Fruit fly (Drosophila melanogaster) whole organism, embryonic: Measurements from ENCODE around the gene Gel.
A peak's percentile ranks its signal among the peaks of the same experiment; 100 is the strongest.

Experiments used
- Asciz ChIP-seq: fragments of 200-800 bp; sonication (Bioruptor generic); optimal IDR thresholded peaks from 2 replicates; lab custom pipeline; 2017; ENCODE audit warnings: missing biosample characterization, mild to moderate bottlenecking, missing genetic modification characterization, missing genetic modification reagents
- Atf6 ChIP-seq: fragments of 200-800 bp; sonication (Bioruptor generic); IDR thresholded peaks from 2 replicates; pipeline ENCODE4 v1.3.6; 2022; ENCODE audit warnings: missing biosample characterization, missing genetic modification characterization
- B-H2 ChIP-seq: fragments of 200-800 bp; sonication (Bioruptor generic); optimal IDR thresholded peaks from 2 replicates; lab custom pipeline; 2018; ENCODE audit warnings: missing biosample characterization, mild to moderate bottlenecking, missing genetic modification characterization
- CG10431 ChIP-seq: fragments of 200-800 bp; sonication (Bioruptor generic); optimal IDR thresholded peaks from 3 replicates; lab custom pipeline; 2018; ENCODE audit warnings: missing biosample characterization, mild to moderate bottlenecking, missing genetic modification characterization
- CG11504 ChIP-seq: fragments of 200-800 bp; sonication (Bioruptor generic); optimal IDR thresholded peaks from 3 replicates; lab custom pipeline; 2019; ENCODE audit warnings: missing biosample characterization, mild to moderate bottlenecking, missing genetic modification characterization, moderate library complexity
- CG12071 ChIP-seq: fragments of 200-800 bp; sonication (Bioruptor generic); optimal IDR thresholded peaks from 3 replicates; lab custom pipeline; 2018; ENCODE audit warnings: missing biosample characterization, mild to moderate bottlenecking, missing genetic modification characterization
- CG12236 ChIP-seq: fragments of 200-800 bp; sonication (Bioruptor generic); optimal IDR thresholded peaks from 2 replicates; lab custom pipeline; 2016; ENCODE audit warnings: missing biosample characterization, missing genetic modification characterization
- CG12744 ChIP-seq: fragments of 200-800 bp; sonication (Bioruptor generic); optimal IDR thresholded peaks from 2 replicates; lab custom pipeline; 2016; ENCODE audit warnings: missing biosample characterization, missing genetic modification characterization
- CG13123 ChIP-seq: fragments of 200-800 bp; sonication (Bioruptor generic); optimal IDR thresholded peaks from 2 replicates; lab custom pipeline; 2016; ENCODE audit warnings: missing biosample characterization, missing genetic modification characterization
- CG13624 ChIP-seq: fragments of 200-800 bp; sonication (Bioruptor generic); optimal IDR thresholded peaks from 2 replicates; lab custom pipeline; 2016; ENCODE audit warnings: missing biosample characterization, missing genetic modification characterization
- CG13894 ChIP-seq: fragments of 200-800 bp; sonication (Bioruptor generic); optimal IDR thresholded peaks from 3 replicates; lab custom pipeline; 2018; ENCODE audit warnings: missing biosample characterization, mild to moderate bottlenecking, missing genetic modification characterization, moderate library complexity
- CG14860 ChIP-seq: fragments of 200-800 bp; sonication (Bioruptor generic); IDR thresholded peaks from 3 replicates; pipeline ENCODE4 v1.3.6; 2022; ENCODE audit warnings: missing biosample characterization, missing genetic modification characterization; ENCODE audit not compliant: partially characterized antibody
- CG16815 ChIP-seq: fragments of 200-800 bp; sonication (Bioruptor generic); optimal IDR thresholded peaks from 3 replicates; lab custom pipeline; 2017; ENCODE audit warnings: missing biosample characterization, mild to moderate bottlenecking, missing genetic modification characterization
- CG18764 ChIP-seq: fragments of 200-800 bp; sonication (Bioruptor generic); optimal IDR thresholded peaks from 3 replicates; lab custom pipeline; 2016; ENCODE audit warnings: missing biosample characterization, missing genetic modification characterization
- CG2889 ChIP-seq: fragments of 200-800 bp; sonication (Bioruptor generic); IDR thresholded peaks from 3 replicates; pipeline ENCODE4 v1.3.6; 2022; ENCODE audit warnings: missing biosample characterization, missing genetic modification characterization
- CG31224 ChIP-seq: fragments of 200-800 bp; sonication (Bioruptor generic); IDR thresholded peaks from 2 replicates; pipeline ENCODE4 v1.3.6; 2022; ENCODE audit warnings: missing biosample characterization, missing genetic modification characterization
- CG32772 ChIP-seq: fragments of 200-800 bp; sonication (Bioruptor generic); IDR thresholded peaks from 2 replicates; pipeline ENCODE4 v1.3.6; 2022; ENCODE audit warnings: missing biosample characterization, missing genetic modification characterization
- CG34224 ChIP-seq: fragments of 200-800 bp; sonication (Bioruptor generic); IDR thresholded peaks from 3 replicates; pipeline ENCODE4 v1.3.6; 2022; ENCODE audit warnings: missing biosample characterization, missing genetic modification characterization; ENCODE audit not compliant: partially characterized antibody
- CG3838 ChIP-seq: fragments of 200-800 bp; sonication (Bioruptor generic); optimal IDR thresholded peaks from 3 replicates; lab custom pipeline; 2016; ENCODE audit warnings: missing biosample characterization, missing genetic modification characterization
- CG4360 ChIP-seq: fragments of 200-800 bp; sonication (Bioruptor generic); IDR thresholded peaks from 2 replicates; pipeline ENCODE4 v1.3.6; 2022; ENCODE audit warnings: missing biosample characterization, missing genetic modification characterization
- CG5180 ChIP-seq: fragments of 200-800 bp; sonication (Bioruptor generic); optimal IDR thresholded peaks from 3 replicates; lab custom pipeline; 2017; ENCODE audit warnings: missing biosample characterization, missing genetic modification characterization, mild to moderate bottlenecking, moderate library complexity, missing genetic modification reagents
- CG6854 ChIP-seq: fragments of 200-800 bp; sonication (Bioruptor generic); optimal IDR thresholded peaks from 3 replicates; lab custom pipeline; 2017; ENCODE audit warnings: missing biosample characterization, mild to moderate bottlenecking, missing genetic modification characterization
- CG7556 ChIP-seq: fragments of 200-800 bp; sonication (Bioruptor generic); optimal IDR thresholded peaks from 2 replicates; lab custom pipeline; 2017; ENCODE audit warnings: missing biosample characterization, mild to moderate bottlenecking, missing genetic modification characterization
- CG7786 ChIP-seq: fragments of 200-800 bp; sonication (Bioruptor generic); optimal IDR thresholded peaks from 2 replicates; lab custom pipeline; 2016; ENCODE audit warnings: missing biosample characterization, missing genetic modification characterization
- CG7928 ChIP-seq: fragments of 200-800 bp; sonication (Bioruptor generic); optimal IDR thresholded peaks from 2 replicates; lab custom pipeline; 2017; ENCODE audit warnings: missing biosample characterization, mild to moderate bottlenecking, missing genetic modification characterization
- CG8290 ChIP-seq, 3 experiments: fragments of 200-800 bp; sonication (Bioruptor generic); optimal IDR thresholded peaks; 2 replicates each; lab custom pipeline; 2016 to 2019; ENCODE audit warnings: missing biosample characterization in 3 of 3, missing genetic modification characterization in 3 of 3, mild to moderate bottlenecking in 2 of 3, moderate library complexity in 1 of 3
- CG9727 ChIP-seq: fragments of 200-800 bp; sonication (Bioruptor generic); optimal IDR thresholded peaks from 3 replicates; lab custom pipeline; 2017; ENCODE audit warnings: missing biosample characterization, mild to moderate bottlenecking, missing genetic modification characterization
- CTCF ChIP-seq: fragments of 200-800 bp; sonication (Bioruptor generic); optimal IDR thresholded peaks from 2 replicates; lab custom pipeline; 2017; ENCODE audit warnings: missing biosample characterization, mild to moderate bottlenecking, missing genetic modification characterization, moderate library complexity
- Doc3 ChIP-seq: fragments of 200-800 bp; sonication (Bioruptor generic); IDR thresholded peaks from 3 replicates; pipeline ENCODE4 v1.3.6; 2022; ENCODE audit warnings: missing biosample characterization, missing genetic modification characterization; ENCODE audit not compliant: partially characterized antibody
- HLH4C ChIP-seq: fragments of 200-800 bp; sonication (Bioruptor generic); IDR thresholded peaks from 3 replicates; pipeline ENCODE4 v1.3.6; 2022; ENCODE audit warnings: missing biosample characterization, missing genetic modification characterization; ENCODE audit not compliant: partially characterized antibody
- HmgZ ChIP-seq: fragments of 200-800 bp; sonication (Bioruptor generic); optimal IDR thresholded peaks from 2 replicates; lab custom pipeline; 2018; ENCODE audit warnings: missing biosample characterization, mild to moderate bottlenecking, missing genetic modification characterization
- Hr3 ChIP-seq: fragments of 200-800 bp; sonication (Bioruptor generic); optimal IDR thresholded peaks from 3 replicates; lab custom pipeline; 2016; ENCODE audit warnings: missing biosample characterization, missing genetic modification characterization
- Nf-YA ChIP-seq: fragments of 200-800 bp; sonication (Bioruptor generic); IDR thresholded peaks from 2 replicates; pipeline ENCODE4 v1.3.6; 2022; ENCODE audit warnings: missing biosample characterization, missing genetic modification characterization
- Xrp1 ChIP-seq: fragments of 200-800 bp; sonication (Bioruptor generic); IDR thresholded peaks from 2 replicates; pipeline ENCODE4 v1.3.6; 2022; ENCODE audit warnings: missing biosample characterization, missing genetic modification characterization
- bowl ChIP-seq: fragments of 200-800 bp; sonication (Bioruptor generic); IDR thresholded peaks from 2 replicates; pipeline ENCODE4 v1.3.6; 2022; ENCODE audit warnings: missing biosample characterization, missing genetic modification characterization
- cato ChIP-seq: fragments of 200-800 bp; sonication (Bioruptor generic); optimal IDR thresholded peaks from 2 replicates; lab custom pipeline; 2016; ENCODE audit warnings: missing biosample characterization, missing genetic modification characterization, borderline replicate concordance
- dm ChIP-seq: fragments of 200-800 bp; sonication (Bioruptor generic); optimal IDR thresholded peaks from 3 replicates; lab custom pipeline; 2016; ENCODE audit warnings: missing biosample characterization, missing genetic modification characterization
- fd3F ChIP-seq: fragments of 200-800 bp; sonication (Bioruptor generic); optimal IDR thresholded peaks from 2 replicates; lab custom pipeline; 2018; ENCODE audit warnings: missing biosample characterization, mild to moderate bottlenecking, missing genetic modification characterization, moderate library complexity
- fu2 ChIP-seq: fragments of 200-800 bp; sonication (Bioruptor generic); optimal IDR thresholded peaks from 2 replicates; lab custom pipeline; 2016; ENCODE audit warnings: missing biosample characterization, missing genetic modification characterization
- gcm2 ChIP-seq: fragments of 200-800 bp; sonication (Bioruptor generic); optimal IDR thresholded peaks from 2 replicates; lab custom pipeline; 2016; ENCODE audit warnings: missing biosample characterization, missing genetic modification characterization
- ham ChIP-seq: fragments of 200-800 bp; sonication (Bioruptor generic); IDR thresholded peaks from 2 replicates; pipeline ENCODE4 v1.3.6; 2022; ENCODE audit warnings: missing biosample characterization, missing genetic modification characterization
- lola ChIP-seq, 3 experiments: fragments of >200 bp in 2 of 3; fragments of 200-800 bp in 1 of 3; sonication (Bioruptor generic) in 1 of 3; optimal IDR thresholded peaks; 2 replicates each; lab custom pipeline; 2017 to 2019; ENCODE audit warnings: missing biosample characterization in 3 of 3, missing genetic modification characterization in 3 of 3, mild to moderate bottlenecking in 1 of 3, moderate library complexity in 1 of 3
- nerfin-2 ChIP-seq: fragments of 200-800 bp; sonication (Bioruptor generic); IDR thresholded peaks from 2 replicates; pipeline ENCODE4 v1.3.6; 2022; ENCODE audit warnings: missing biosample characterization, missing genetic modification characterization; ENCODE audit not compliant: partially characterized antibody
- pho ChIP-seq: fragments of 200-800 bp; sonication (Bioruptor generic); optimal IDR thresholded peaks from 2 replicates; lab custom pipeline; 2016; ENCODE audit warnings: missing biosample characterization, missing genetic modification characterization
- prd ChIP-seq, 3 experiments: fragments of >200 bp in 2 of 3; fragments of 200-800 bp in 1 of 3; sonication (Bioruptor generic) in 1 of 3; optimal IDR thresholded peaks in 2 of 3; IDR thresholded peaks in 1 of 3; 2 replicates in 2 of 3; 3 replicates in 1 of 3; pipeline versions ENCODE4 v1.3.6 to Lab custom; 2017 to 2022; ENCODE audit warnings: missing biosample characterization in 1 of 3, missing genetic modification characterization in 1 of 3
- psq ChIP-seq: fragments of 200-800 bp; sonication (Bioruptor generic); optimal IDR thresholded peaks from 2 replicates; lab custom pipeline; 2017; ENCODE audit warnings: missing biosample characterization, missing genetic modification characterization
- pzg ChIP-seq: fragments of 200-800 bp; sonication (Bioruptor generic); optimal IDR thresholded peaks from 3 replicates; lab custom pipeline; 2018; ENCODE audit warnings: missing biosample characterization, mild to moderate bottlenecking, missing genetic modification characterization, moderate library complexity
- sna ChIP-seq: fragments of 200-800 bp; sonication (Bioruptor generic); IDR thresholded peaks from 2 replicates; pipeline ENCODE4 v1.3.6; 2022; ENCODE audit warnings: missing biosample characterization, missing genetic modification characterization; ENCODE audit not compliant: partially characterized antibody

Gene Gel

DNA sequence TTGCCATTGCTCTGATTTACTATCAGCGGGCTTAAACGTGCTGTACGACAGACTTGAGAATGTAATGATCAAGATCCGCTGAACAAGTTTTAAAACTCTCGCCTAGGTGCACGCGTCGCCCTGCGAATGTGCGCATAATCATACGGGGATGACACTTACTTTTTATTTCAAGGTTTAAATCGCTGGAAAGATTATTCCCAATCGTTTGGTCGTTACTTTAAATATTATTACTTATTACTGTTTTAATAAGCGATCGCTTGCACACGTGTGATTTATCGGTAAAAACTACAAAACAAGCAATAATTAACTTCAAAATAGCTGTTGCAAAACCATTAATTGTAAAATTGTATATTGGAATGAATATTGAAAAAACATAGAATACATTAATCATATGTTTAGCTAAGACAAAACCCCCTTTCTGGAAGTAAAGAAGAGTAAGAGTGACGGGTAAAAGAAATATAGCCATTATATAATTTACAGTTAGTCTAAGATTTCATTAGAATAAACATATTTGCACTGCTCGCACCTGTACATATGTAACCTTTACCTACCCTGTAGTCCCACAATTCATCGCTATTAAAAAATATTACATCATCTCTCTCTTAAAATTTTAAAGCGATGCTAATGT, 5.8 kb upstream of the Gel start, which contains the start of gene DhpD (continued):
- peak; percentile 49 for TF ChIP-seq CG9727 (GFP tag; lab: Kevin White, UChicago)
- TF ChIP-seq CG6854 (GFP tag; lab: Kevin White, UChicago), result peak; percentile 24
- peak; percentile 39 for TF ChIP-seq CG7928
- peak; percentile 54; the same call in 1 of the 2 replicates for TF ChIP-seq Nf-YA (GFP tag; lab: Robert Waterston, UW)
- TF ChIP-seq pho, result peak; percentile 57
- TF ChIP-seq CG12236 (GFP tag; lab: Kevin White, UChicago), result no peak
- peak; percentile 88 for TF ChIP-seq nerfin-2
- TF ChIP-seq dm, result peak; percentile 35
- TF ChIP-seq fd3F, result peak; percentile 55
- TF ChIP-seq ham (GFP tag; lab: Robert Waterston, UW), result no peak
- TF ChIP-seq CTCF (GFP tag; lab: Kevin White, UChicago), result peak; percentile 33
- TF ChIP-seq B-H2, result peak; percentile 81
- no peak for TF ChIP-seq bowl (GFP tag; lab: Robert Waterston, UW)
- peak; percentile 30 for TF ChIP-seq gcm2 (GFP tag; lab: Kevin White, UChicago)
- peak; percentile 81 for TF ChIP-seq Xrp1 (GFP tag; lab: Robert Waterston, UW)
- peak; percentile 37 for TF ChIP-seq pzg (GFP tag; lab: Kevin White, UChicago)
- no peak for TF ChIP-seq CG8290 (GFP tag; optimal IDR thresholded peaks at IDR 0.05; lab: Kevin White, UChicago)
- TF ChIP-seq CG8290 (tag; optimal IDR thresholded peaks at IDR 0.05; lab: Kevin White, UChicago), result peak in 1 of 2 experiments; percentile 83
- TF ChIP-seq CG12071 (GFP tag; lab: Kevin White, UChicago), result no peak
- no peak for TF ChIP-seq Doc3 (GFP tag; lab: Robert Waterston, UW)
- peak; percentile 18 for TF ChIP-seq psq (GFP tag; lab: Kevin White, UChicago)
- no peak for TF ChIP-seq cato (GFP tag; lab: Kevin White, UChicago)
- TF ChIP-seq sna (GFP tag; lab: Robert Waterston, UW), result no peak
- peak; percentile 80 for TF ChIP-seq HmgZ (tag; lab: Kevin White, UChicago)
- TF ChIP-seq prd (optimal IDR thresholded peaks at IDR 0.05; lab: Kevin White, UChicago), result no peak
- peak; percentile 81 for TF ChIP-seq prd (GFP tag; IDR thresholded peaks at IDR 0.05; lab: Robert Waterston, UW)
- peak; percentile 61 for TF ChIP-seq CG12744
- peak; percentile 17 for TF ChIP-seq CG13123
- TF ChIP-seq lola (GFP tag; optimal IDR thresholded peaks at IDR 0.05; lab: Kevin White, UChicago), result peak in 1 of 3 experiments; percentile 5
- TF ChIP-seq HLH4C (GFP tag; lab: Robert Waterston, UW), result peak; percentile 93
- peak; percentile 41 for TF ChIP-seq CG16815 (GFP tag; lab: Kevin White, UChicago)
- peak; percentile 59 for TF ChIP-seq Hr3 (GFP tag; lab: Kevin White, UChicago)
- peak; percentile 90 for TF ChIP-seq CG14860 (GFP tag; lab: Robert Waterston, UW)
- TF ChIP-seq CG7556 (GFP tag; lab: Kevin White, UChicago), result peak; percentile 43
- TF ChIP-seq CG13894 (tag; lab: Kevin White, UChicago), result peak; percentile 78
- TF ChIP-seq CG10431 (GFP tag; lab: Kevin White, UChicago), result no peak
- TF ChIP-seq Atf6 (GFP tag; lab: Robert Waterston, UW), result peak; percentile 69
- TF ChIP-seq CG34224, result peak; percentile 36; the same call in 2 of the 3 replicates
- TF ChIP-seq fu2 (GFP tag; lab: Kevin White, UChicago), result peak; percentile 37
- TF ChIP-seq Asciz (GFP tag; lab: Kevin White, UChicago), result peak; percentile 59
- TF ChIP-seq CG7786 (GFP tag; lab: Kevin White, UChicago), result peak; percentile 63
- no peak for TF ChIP-seq CG3838 (GFP tag; lab: Kevin White, UChicago)
- TF ChIP-seq CG2889 (GFP tag; lab: Robert Waterston, UW), result peak; percentile 24; the same call in 1 of the 3 replicates
- TF ChIP-seq CG18764 (GFP tag; lab: Kevin White, UChicago), result peak; percentile 30
- TF ChIP-seq CG32772, result peak; percentile 39
- no peak for TF ChIP-seq CG4360 (GFP tag; lab: Robert Waterston, UW)
- TF ChIP-seq CG11504 (tag; lab: Kevin White, UChicago), result no peak
- TF ChIP-seq CG5180 (GFP tag; lab: Kevin White, UChicago), result no peak
- TF ChIP-seq CG31224, result peak; percentile 48; the same call in 1 of the 2 replicates
- peak; percentile 51 for TF ChIP-seq CG13624
